Worm (Caenorhabditis elegans) whole organism, L2 larva: ENCODE measurements around the gene C05E11.2.

Source experiments
- C34F6.9 ChIP-seq: fragments of 150-350 bp; optimal IDR thresholded peaks from 2 replicates; lab custom pipeline; 2014; ENCODE audit warnings: missing biosample characterization, missing genetic modification characterization
- F13H6.1 ChIP-seq: sonication (generic microtip); optimal IDR thresholded peaks from 2 replicates; lab custom pipeline; 2016; ENCODE audit warnings: missing genetic modification characterization, missing compliant biosample characterization
- R02D3.7 ChIP-seq: fragments of 150-350 bp; optimal IDR thresholded peaks from 2 replicates; lab custom pipeline; 2014; ENCODE audit warnings: missing biosample characterization, missing genetic modification characterization
- Y55F3AM.14 ChIP-seq: fragments of 200-800 bp; sonication (Bioruptor generic); optimal IDR thresholded peaks from 2 replicates; lab custom pipeline; 2018; ENCODE audit warnings: mild to moderate bottlenecking, missing genetic modification characterization, missing compliant biosample characterization
- ama-1 ChIP-seq: fragments of 150-350 bp; optimal IDR thresholded peaks from 2 replicates; lab custom pipeline; 2018; ENCODE audit warnings: inconsistent platforms
- blmp-1 ChIP-seq: sonication (generic microtip); optimal IDR thresholded peaks from 2 replicates; lab custom pipeline; 2017; ENCODE audit warnings: missing genetic modification characterization, mild to moderate bottlenecking, missing compliant biosample characterization, antibody characterized with exemption, moderate library complexity; ENCODE audit not compliant: insufficient read depth
- ceh-16 ChIP-seq: fragments of 150-350 bp; optimal IDR thresholded peaks from 2 replicates; lab custom pipeline; 2014; ENCODE audit warnings: missing biosample characterization, missing genetic modification characterization
- ceh-82 ChIP-seq: fragments of 150-350 bp; optimal IDR thresholded peaks from 2 replicates; lab custom pipeline; 2014; ENCODE audit warnings: missing biosample characterization, missing genetic modification characterization
- crh-2 ChIP-seq: sonication (generic microtip); optimal IDR thresholded peaks from 2 replicates; lab custom pipeline; 2017; ENCODE audit warnings: missing biosample characterization, missing genetic modification characterization
- dmd-4 ChIP-seq: sonication (generic microtip); optimal IDR thresholded peaks from 2 replicates; lab custom pipeline; 2017; ENCODE audit warnings: missing biosample characterization, missing genetic modification characterization
- elt-1 ChIP-seq: fragments of 150-350 bp; optimal IDR thresholded peaks from 2 replicates; lab custom pipeline; 2014; ENCODE audit warnings: missing biosample characterization, missing genetic modification characterization
- elt-3 ChIP-seq: sonication (generic microtip); optimal IDR thresholded peaks from 2 replicates; lab custom pipeline; 2017; ENCODE audit warnings: missing biosample characterization, missing genetic modification characterization
- lin-11 ChIP-seq: fragments of 150-350 bp; sonication (generic microtip); optimal IDR thresholded peaks from 2 replicates; lab custom pipeline; 2014; ENCODE audit warnings: missing biosample characterization, missing genetic modification characterization, inconsistent platforms, mixed read lengths
- lin-13 ChIP-seq: fragments of 150-350 bp; optimal IDR thresholded peaks from 2 replicates; lab custom pipeline; 2014; ENCODE audit warnings: missing biosample characterization, missing genetic modification reagents, missing genetic modification characterization
- lin-39 ChIP-seq: fragments of 150-350 bp; optimal IDR thresholded peaks from 2 replicates; lab custom pipeline; 2014; ENCODE audit warnings: missing biosample characterization, missing genetic modification reagents, missing genetic modification characterization
- lsy-2 ChIP-seq, 2 experiments: fragments of 150-350 bp in 1 of 2; sonication (generic microtip) in 1 of 2; optimal IDR thresholded peaks; 2 replicates each; lab custom pipeline; 2014 to 2017; ENCODE audit warnings: missing biosample characterization in 2 of 2, missing genetic modification characterization in 2 of 2
- mab-5 ChIP-seq: fragments of 150-350 bp; optimal IDR thresholded peaks from 2 replicates; lab custom pipeline; 2014; ENCODE audit warnings: missing biosample characterization, missing genetic modification characterization
- mbf-1 ChIP-seq: sonication (generic microtip); optimal IDR thresholded peaks from 2 replicates; lab custom pipeline; 2017; ENCODE audit warnings: missing biosample characterization, missing genetic modification characterization
- mdl-1 ChIP-seq, 2 experiments: fragments of 150-350 bp in 1 of 2; sonication (generic microtip) in 1 of 2; optimal IDR thresholded peaks; 2 replicates each; lab custom pipeline; 2017; ENCODE audit warnings: missing biosample characterization in 2 of 2, missing genetic modification characterization in 2 of 2
- nhr-10 ChIP-seq: sonication (generic microtip); optimal IDR thresholded peaks from 2 replicates; lab custom pipeline; 2017; ENCODE audit warnings: missing biosample characterization, missing genetic modification characterization
- nhr-11 ChIP-seq: fragments of 150-350 bp; optimal IDR thresholded peaks from 2 replicates; lab custom pipeline; 2014; ENCODE audit warnings: missing biosample characterization, missing genetic modification characterization
- nhr-12 ChIP-seq: fragments of 150-350 bp; optimal IDR thresholded peaks from 2 replicates; lab custom pipeline; 2014; ENCODE audit warnings: missing biosample characterization, missing genetic modification characterization
- nhr-129 ChIP-seq: fragments of 150-350 bp; optimal IDR thresholded peaks from 2 replicates; lab custom pipeline; 2014; ENCODE audit warnings: missing biosample characterization, missing genetic modification characterization
- nhr-21 ChIP-seq: fragments of 150-350 bp; optimal IDR thresholded peaks from 2 replicates; lab custom pipeline; 2014; ENCODE audit warnings: missing biosample characterization, missing genetic modification characterization
- nhr-23 ChIP-seq: fragments of 150-350 bp; optimal IDR thresholded peaks from 2 replicates; lab custom pipeline; 2014; ENCODE audit warnings: missing biosample characterization, missing genetic modification reagents, missing genetic modification characterization
- nhr-237 ChIP-seq: fragments of 150-350 bp; optimal IDR thresholded peaks from 2 replicates; lab custom pipeline; 2014; ENCODE audit warnings: missing biosample characterization, missing genetic modification characterization
- nhr-77 ChIP-seq: fragments of 150-350 bp; optimal IDR thresholded peaks from 2 replicates; lab custom pipeline; 2014; ENCODE audit warnings: missing biosample characterization, missing genetic modification characterization
- peb-1 ChIP-seq: fragments of 150-350 bp; optimal IDR thresholded peaks from 2 replicates; lab custom pipeline; 2014; ENCODE audit warnings: missing biosample characterization, missing genetic modification characterization
- sem-4 ChIP-seq: fragments of 150-350 bp; optimal IDR thresholded peaks from 2 replicates; lab custom pipeline; 2014; ENCODE audit warnings: missing biosample characterization, missing genetic modification reagents, missing genetic modification characterization
- skn-1 ChIP-seq: sonication (generic microtip); optimal IDR thresholded peaks from 2 replicates; lab custom pipeline; 2017; ENCODE audit warnings: missing biosample characterization, missing genetic modification characterization
- sma-3 ChIP-seq: sonication (generic microtip); optimal IDR thresholded peaks from 2 replicates; lab custom pipeline; 2016; ENCODE audit warnings: missing genetic modification reagents, missing genetic modification characterization, missing compliant biosample characterization
- sma-9 ChIP-seq, 2 experiments: fragments of 150-350 bp in 1 of 2; sonication (generic microtip) in 1 of 2; optimal IDR thresholded peaks; 2 replicates each; lab custom pipeline; 2014 to 2016; ENCODE audit warnings: missing genetic modification characterization in 2 of 2, mild to moderate bottlenecking in 1 of 2, missing biosample characterization in 1 of 2, missing compliant biosample characterization in 1 of 2, missing genetic modification reagents in 1 of 2, moderate library complexity in 1 of 2
- unc-55 ChIP-seq: fragments of 150-350 bp; sonication (generic microtip); optimal IDR thresholded peaks from 3 replicates; lab custom pipeline; 2014; ENCODE audit warnings: missing biosample characterization, missing genetic modification reagents, missing genetic modification characterization
- unc-62 ChIP-seq: fragments of 150-350 bp; optimal IDR thresholded peaks from 2 replicates; lab custom pipeline; 2014; ENCODE audit warnings: missing biosample characterization, missing genetic modification reagents, missing genetic modification characterization
- zag-1 ChIP-seq: fragments of 150-350 bp; optimal IDR thresholded peaks from 2 replicates; lab custom pipeline; 2014; ENCODE audit warnings: missing biosample characterization, missing genetic modification characterization
- ztf-1 ChIP-seq: fragments of 200-800 bp; sonication (Bioruptor generic); conservative IDR thresholded peaks from 2 replicates; pipeline ENCODE4 v1.3.6; 2022; ENCODE audit warnings: missing genetic modification characterization, missing compliant biosample characterization
- ztf-11 ChIP-seq: sonication (generic microtip); optimal IDR thresholded peaks from 2 replicates; lab custom pipeline; 2017; ENCODE audit warnings: missing biosample characterization, missing genetic modification characterization
- ztf-4 ChIP-seq: fragments of 150-350 bp; optimal IDR thresholded peaks from 2 replicates; lab custom pipeline; 2014; ENCODE audit warnings: missing biosample characterization, missing genetic modification characterization

The C05E11.2 gene

ce11 chrX:4620019-4620418 lies 33.3 kb downstream of the C05E11.2 start:
- TF ChIP-seq unc-55 (GFP tag; lab: Kevin White, UChicago) (peak; percentile 33), lin-11 (tag; lab: Kevin White, UChicago) (peak; percentile 31), zag-1 (tag; lab: Kevin White, UChicago) (peak; percentile 58), nhr-77 (tag; lab: Kevin White, UChicago) (no peak), R02D3.7 (no peak), nhr-129 (tag; lab: Kevin White, UChicago) (no peak)

ce11 chrX:4622024-4622423 lies 35.3 kb downstream of the C05E11.2 start, which contains the start of gene C46C11.3:
Gene C46C11.3 (plus strand): TSS chrX:4622324.
- TF ChIP-seq ceh-16 (tag; lab: Kevin White, UChicago) (no peak), mab-5 (no peak), ztf-1 (no peak), peb-1 (tag; lab: Kevin White, UChicago) (no peak), nhr-10 (tag; lab: Kevin White, UChicago) (no peak), nhr-237 (no peak), mdl-1 (tag; optimal IDR thresholded peaks at IDR 0.05; lab: Kevin White, UChicago) (no peak), lsy-2 (tag; optimal IDR thresholded peaks at IDR 0.05; lab: Kevin White, UChicago) (no peak), mbf-1 (tag; lab: Kevin White, UChicago) (no peak), skn-1 (tag; lab: Kevin White, UChicago) (no peak), Y55F3AM.14 (GFP tag; lab: Kevin White, UChicago) (no peak), blmp-1 (tag; lab: Kevin White, UChicago) (no peak), unc-62 (GFP tag; lab: Kevin White, UChicago) (no peak), nhr-12 (tag; lab: Kevin White, UChicago) (no peak), nhr-11 (tag; lab: Kevin White, UChicago) (no peak), dmd-4 (no peak)

- TF ChIP-seq nhr-129 (tag; lab: Kevin White, UChicago) (no peak), unc-55 (GFP tag; lab: Kevin White, UChicago) (no peak), ztf-4 (tag; lab: Kevin White, UChicago) (no peak), elt-3 (tag; lab: Kevin White, UChicago) (no peak), C34F6.9 (no peak), nhr-10 (tag; lab: Kevin White, UChicago) (no peak), unc-62 (GFP tag; lab: Kevin White, UChicago) (no peak), mbf-1 (tag; lab: Kevin White, UChicago) (no peak), ztf-11 (tag; lab: Kevin White, UChicago) (no peak), elt-1 (tag; lab: Kevin White, UChicago) (no peak), blmp-1 (tag; lab: Kevin White, UChicago) (no peak), sma-3 (GFP tag; lab: Kevin White, UChicago) (no peak), sma-9 (GFP tag; optimal IDR thresholded peaks at IDR 0.05; lab: Kevin White, UChicago) (no peak), sma-9 (tag; optimal IDR thresholded peaks at IDR 0.05; lab: Kevin White, UChicago) (no peak), dmd-4 (no peak), ama-1 (no peak), sem-4 (tag; lab: Kevin White, UChicago) (no peak), nhr-23 (tag; lab: Kevin White, UChicago) (no peak)
Measured at ce11 chrX:4623707-4624106, 37.0 kb downstream of the C05E11.2 start.

ce11 chrX:4625080-4625479 lies 38.4 kb downstream of the C05E11.2 start:
- TF ChIP-seq nhr-129 (tag; lab: Kevin White, UChicago) (no peak), F13H6.1 (tag; lab: Kevin White, UChicago) (no peak), ceh-82 (tag; lab: Kevin White, UChicago) (no peak), nhr-12 (tag; lab: Kevin White, UChicago) (no peak), nhr-23 (tag; lab: Kevin White, UChicago) (no peak), Y55F3AM.14 (GFP tag; lab: Kevin White, UChicago) (no peak), nhr-11 (tag; lab: Kevin White, UChicago) (no peak), lin-39 (tag; lab: Kevin White, UChicago) (no peak), R02D3.7 (no peak), elt-1 (tag; lab: Kevin White, UChicago) (no peak), mbf-1 (tag; lab: Kevin White, UChicago) (no peak), sma-3 (GFP tag; lab: Kevin White, UChicago) (no peak), lin-13 (GFP tag; lab: Kevin White, UChicago) (no peak), lsy-2 (tag; optimal IDR thresholded peaks at IDR 0.05; lab: Kevin White, UChicago) (no peak), unc-55 (GFP tag; lab: Kevin White, UChicago) (no peak), nhr-10 (tag; lab: Kevin White, UChicago) (no peak), ztf-4 (tag; lab: Kevin White, UChicago) (no peak), mdl-1 (tag; optimal IDR thresholded peaks at IDR 0.05; lab: Kevin White, UChicago) (no peak), crh-2 (tag; lab: Kevin White, UChicago) (no peak), nhr-21 (tag; lab: Kevin White, UChicago) (no peak)
- TF ChIP-seq, all 48 proteins: peak for 0
